Worm (Caenorhabditis elegans) whole organism, dauer: ENCODE data around the gene lurp-1.
"Not testable (repeated sequence)": the region's sequence is repeated elsewhere in the genome, so short reads cannot be mapped to it uniquely, and the experiment has no call there.

Source experiments
- unc-62 ChIP-seq: sonication (generic microtip); optimal IDR thresholded peaks from 2 replicates; lab custom pipeline; 2017; ENCODE audit warnings: missing biosample characterization, missing genetic modification reagents, missing genetic modification characterization

Gene lurp-1

ce11 chrII:10914366-10914765 is 33.6 kb downstream of the lurp-1 start, which contains the start of gene F44F4.15:
Gene F44F4.15, plus strand, starts transcription at chrII:10914666.
- TF ChIP-seq unc-62 (GFP tag; lab: Kevin White, UChicago), result no peak

DNA sequence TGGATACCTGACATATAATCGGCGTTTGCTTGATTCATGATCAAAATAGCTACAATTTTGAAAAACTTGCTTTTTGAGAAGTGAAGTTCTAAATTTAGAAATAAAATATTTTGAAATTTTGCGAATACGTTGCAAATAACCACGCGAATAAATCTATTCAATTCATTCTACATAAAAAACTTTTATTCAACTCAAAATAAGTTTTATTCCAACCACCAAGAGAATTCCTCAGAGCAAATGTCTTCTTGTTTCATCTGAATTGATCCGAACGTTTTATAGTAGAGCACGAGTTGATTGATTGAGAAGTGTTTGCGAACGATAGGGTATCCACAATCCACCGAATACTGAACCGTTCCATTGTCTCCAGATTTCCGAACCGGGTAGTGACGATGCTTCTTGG is 35.0 kb downstream of the lurp-1 start, which contains the start of gene F44F4.9:
Gene F44F4.9, minus strand, starts transcription at position 101 of the 400 bp plus-strand sequence.
- TF ChIP-seq unc-62 (GFP tag; lab: Kevin White, UChicago), result no peak

ce11 chrII:10917174-10917573 is 36.4 kb downstream of the lurp-1 start, which contains the start of gene F44F4.10:
Gene F44F4.10, minus strand, starts transcription at chrII:10917274.
- no peak for TF ChIP-seq unc-62 (GFP tag; lab: Kevin White, UChicago)

ce11 chrII:10918293-10918756 is 37.6 kb downstream of the lurp-1 start, which contains the start of gene tba-4:
Gene tba-4, plus strand, starts transcription at chrII:10918706.
- no peak for TF ChIP-seq unc-62 (GFP tag; lab: Kevin White, UChicago)

- not testable (repeated sequence) for TF ChIP-seq unc-62 (GFP tag; lab: Kevin White, UChicago)
These were observed 42.1 kb downstream of the lurp-1 start, which contains the start of gene Y19D2B.1 for ce11 chrII:10922874-10923273. Gene Y19D2B.1, minus strand, starts transcription at chrII:10922974.

ce11 chrII:10923948-10924347 is 43.2 kb downstream of the lurp-1 start, which contains the start of gene Y19D2B.2:
Gene Y19D2B.2, plus strand, starts transcription at chrII:10924248.
- TF ChIP-seq unc-62 (GFP tag; lab: Kevin White, UChicago), result no peak

DNA sequence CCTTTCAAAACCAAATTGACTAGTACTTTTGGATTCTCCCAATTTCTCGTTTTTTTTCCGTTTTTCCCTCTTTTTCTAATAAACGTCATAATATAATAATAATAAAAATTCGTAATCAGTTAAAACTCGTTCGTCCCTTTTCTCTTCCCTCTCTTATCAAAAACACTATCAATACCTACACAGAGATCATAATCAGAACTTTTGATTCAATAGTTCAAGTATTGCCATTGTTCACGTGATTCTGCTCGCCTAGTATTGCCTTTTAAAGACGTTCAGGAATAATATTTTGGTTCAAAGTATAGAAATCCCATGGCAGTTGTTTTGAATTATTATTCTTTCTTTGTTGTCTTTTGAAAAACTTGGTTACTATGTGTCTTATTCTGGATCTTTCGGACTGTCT is 43.9 kb downstream of the lurp-1 start:
- TF ChIP-seq unc-62 (GFP tag; lab: Kevin White, UChicago), result no peak

DNA sequence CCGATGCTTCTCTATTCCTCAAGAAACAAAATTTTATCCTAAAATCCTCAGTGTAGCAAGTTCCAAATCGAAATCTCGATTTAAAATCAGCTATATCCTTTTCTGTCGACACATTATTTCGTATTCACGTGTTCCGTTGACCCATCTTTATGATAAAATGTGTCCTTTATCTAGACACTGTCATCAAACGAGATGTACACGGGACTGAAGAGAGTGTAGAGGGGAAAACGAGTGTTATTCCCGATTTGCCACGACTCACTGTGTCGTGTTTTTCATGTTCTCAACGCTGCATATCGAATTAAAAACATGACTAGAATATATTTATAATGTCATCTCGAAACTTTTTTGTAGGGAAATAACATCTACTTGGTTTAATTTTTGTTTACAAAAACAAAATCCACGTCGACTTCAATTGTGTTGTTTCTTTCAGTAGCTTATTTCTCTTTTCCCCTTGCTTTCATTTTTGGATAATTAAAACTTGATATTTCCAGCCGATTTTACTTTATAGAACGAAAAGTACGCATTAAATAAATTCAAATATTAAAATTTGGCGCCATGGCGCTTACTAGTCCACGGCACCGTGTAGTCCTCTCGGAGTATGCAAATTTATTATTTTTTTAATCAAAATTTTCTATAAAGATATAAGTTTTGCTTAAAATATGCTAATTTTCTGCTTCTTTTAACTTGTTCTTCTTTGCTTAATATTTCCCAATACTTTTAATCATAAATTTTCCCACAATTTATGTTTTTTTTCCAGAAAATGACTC is 45.3 kb downstream of the lurp-1 start, which contains the start of gene metr-1:
Gene metr-1, plus strand, starts transcription at position 758 of the 767 bp plus-strand sequence.
- TF ChIP-seq unc-62 (GFP tag; lab: Kevin White, UChicago), result no peak

DNA sequence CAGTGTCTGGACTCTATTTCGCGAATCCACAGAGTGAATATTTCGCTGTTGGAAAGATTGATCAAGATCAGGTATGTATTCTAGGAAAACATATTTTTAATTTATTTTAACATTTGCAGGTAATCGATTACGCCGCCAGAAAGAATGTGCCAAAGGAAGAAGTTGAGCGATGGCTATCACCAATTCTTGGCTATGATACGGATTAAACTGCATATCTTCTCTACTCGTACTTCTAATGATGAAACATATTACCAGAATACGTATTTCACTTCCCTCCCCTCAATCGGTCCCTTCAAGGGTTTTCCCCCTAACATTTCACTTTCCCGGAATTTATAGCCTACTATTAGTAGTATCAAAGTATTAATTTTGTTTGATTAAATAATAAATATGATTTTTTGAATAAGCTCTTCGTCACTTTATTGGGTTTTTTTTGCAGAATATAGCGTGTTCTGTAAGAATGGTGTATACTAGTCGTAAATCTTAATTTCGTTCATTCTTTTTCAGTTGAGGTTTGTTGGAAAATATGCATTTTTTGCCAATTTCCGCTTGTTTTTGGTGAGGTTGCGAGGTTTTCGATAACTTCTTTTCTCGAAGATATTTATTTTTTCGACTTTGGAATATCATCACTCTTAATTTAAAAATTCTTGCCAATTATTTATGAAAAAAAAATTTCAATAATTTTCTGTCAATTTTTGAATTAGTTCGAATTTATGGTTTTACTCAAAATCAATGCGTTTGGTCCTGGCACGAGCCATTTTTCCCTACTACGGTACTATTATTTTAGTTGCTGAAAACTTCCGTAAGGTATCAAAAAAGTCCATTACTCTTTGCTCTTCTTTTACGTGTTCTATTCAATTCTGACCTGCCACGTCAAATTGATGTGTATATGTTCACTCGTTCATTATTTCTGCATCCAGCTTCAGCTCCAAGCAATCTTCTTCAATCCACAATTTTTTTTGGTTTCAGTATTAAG is 50.2 kb downstream of the lurp-1 start:
- no peak for TF ChIP-seq unc-62 (GFP tag; lab: Kevin White, UChicago)
